Fruit fly (Drosophila melanogaster): ENCODE measurements around the gene Sas10.

Gene Sas10

dm6 chrX:5308963-5309362, 8.2 kb upstream of the Sas10 start, which contains the start of the genes Cdk7 and snf (continued):
- no peak for TF ChIP-seq CG1529 (GFP tag; optimal IDR thresholded peaks at IDR 0.05)
- peak; percentile 40 for TF ChIP-seq Chrac-16 (GFP tag; optimal IDR thresholded peaks at IDR 0.05)
- peak; percentile 87 for TF ChIP-seq Scr (GFP tag; IDR thresholded peaks at IDR 0.05; ENCODE audit: partially characterized antibody)
- TF ChIP-seq row (GFP tag; IDR thresholded peaks at IDR 0.05), result peak; percentile 56
- TF ChIP-seq Antp (GFP tag; optimal IDR thresholded peaks at IDR 0.05), result peak; percentile 64
- peak; percentile 56 for TF ChIP-seq Xbp1 (GFP tag; optimal IDR thresholded peaks at IDR 0.05)
- TF ChIP-seq vvl (GFP tag; IDR thresholded peaks at IDR 0.05), result peak; percentile 22; the same call in 1 of the 2 replicates
- TF ChIP-seq CG4730 (GFP tag; IDR thresholded peaks at IDR 0.05), result no peak
- no peak for TF ChIP-seq CrebB (tag; optimal IDR thresholded peaks at IDR 0.05)
- no peak for TF ChIP-seq CG15073 (GFP tag; optimal IDR thresholded peaks at IDR 0.05)
- TF ChIP-seq Tbp (GFP tag; optimal IDR thresholded peaks at IDR 0.05), result no peak
- peak; percentile 49 for TF ChIP-seq fu2 (GFP tag; optimal IDR thresholded peaks at IDR 0.05)
- no peak for TF ChIP-seq CG8478 (optimal IDR thresholded peaks at IDR 0.05)
- peak; percentile 36; the same call in 1 of the 2 replicates for TF ChIP-seq Ptx1 (GFP tag; IDR thresholded peaks at IDR 0.05)
- TF ChIP-seq al (GFP tag; IDR thresholded peaks at IDR 0.05), result no peak
- TF ChIP-seq CG13424 (tag; optimal IDR thresholded peaks at IDR 0.05), result peak; percentile 26
- TF ChIP-seq tup (GFP tag; optimal IDR thresholded peaks at IDR 0.05), result no peak
- no peak for TF ChIP-seq gt (GFP tag; IDR thresholded peaks at IDR 0.05)
- no peak for TF ChIP-seq so (GFP tag; IDR thresholded peaks at IDR 0.05)
- TF ChIP-seq CG30403 (GFP tag; optimal IDR thresholded peaks at IDR 0.05), result peak; percentile 63
- no peak for TF ChIP-seq en (GFP tag; optimal IDR thresholded peaks at IDR 0.05)
- TF ChIP-seq Hsf (GFP tag; optimal IDR thresholded peaks at IDR 0.05), result peak; percentile 70
- no peak for TF ChIP-seq gem (tag; optimal IDR thresholded peaks at IDR 0.05)
- no peak for TF ChIP-seq Nf-YA (GFP tag; IDR thresholded peaks at IDR 0.05)
- no peak for TF ChIP-seq ab (GFP tag; optimal IDR thresholded peaks at IDR 0.05)
- TF ChIP-seq tx (GFP tag; optimal IDR thresholded peaks at IDR 0.05), result peak; percentile 18
- no peak for TF ChIP-seq CG12219 (GFP tag; optimal IDR thresholded peaks at IDR 0.05)
- TF ChIP-seq CG9609 (GFP tag; optimal IDR thresholded peaks at IDR 0.05), result peak; percentile 30
- TF ChIP-seq trem (tag; optimal IDR thresholded peaks at IDR 0.05), result peak; percentile 74
- TF ChIP-seq CG18011 (GFP tag; optimal IDR thresholded peaks at IDR 0.05), result peak; percentile 5
- no peak for TF ChIP-seq Hey (tag; optimal IDR thresholded peaks at IDR 0.05)
- peak; percentile 13 for TF ChIP-seq CG12236 (GFP tag; optimal IDR thresholded peaks at IDR 0.05)
- TF ChIP-seq run (tag; optimal IDR thresholded peaks at IDR 0.05), result no peak
- TF ChIP-seq CG13123 (GFP tag; optimal IDR thresholded peaks at IDR 0.05), result no peak
- peak; percentile 38; the same call in 1 of the 2 replicates for TF ChIP-seq CG32532 (GFP tag; IDR thresholded peaks at IDR 0.05)
- TF ChIP-seq vnd (GFP tag; IDR thresholded peaks at IDR 0.05; ENCODE audit: partially characterized antibody), result peak; percentile 83
- peak; percentile 49 for TF ChIP-seq pho (GFP tag; optimal IDR thresholded peaks at IDR 0.05)
- TF ChIP-seq CG43689 (GFP tag; IDR thresholded peaks at IDR 0.05), result no peak
- TF ChIP-seq MESR4 (GFP tag; optimal IDR thresholded peaks at IDR 0.05), result no peak
- TF ChIP-seq ro (GFP tag; IDR thresholded peaks at IDR 0.05), result no peak
- TF ChIP-seq CG8944 (GFP tag; optimal IDR thresholded peaks at IDR 0.05), result peak; percentile 45
- TF ChIP-seq CG11085 (GFP tag; IDR thresholded peaks at IDR 0.05), result no peak
- no peak for TF ChIP-seq CG8765 (GFP tag; IDR thresholded peaks at IDR 0.05)
- TF ChIP-seq schlank (tag; optimal IDR thresholded peaks at IDR 0.05), result no peak
- no peak for TF ChIP-seq bigmax (GFP tag; optimal IDR thresholded peaks at IDR 0.05)
- TF ChIP-seq emc (GFP tag; optimal IDR thresholded peaks at IDR 0.05), result no peak
- TF ChIP-seq z (GFP tag; IDR thresholded peaks at IDR 0.05), result no peak
- no peak for TF ChIP-seq CG17361 (GFP tag; IDR thresholded peaks at IDR 0.05)
- no peak for TF ChIP-seq H2.0 (GFP tag; IDR thresholded peaks at IDR 0.05)
- TF ChIP-seq CG1647 (GFP tag; optimal IDR thresholded peaks at IDR 0.05), result no peak
- no peak for TF ChIP-seq CG3281 (GFP tag; optimal IDR thresholded peaks at IDR 0.05)
- TF ChIP-seq Usf (GFP tag; optimal IDR thresholded peaks at IDR 0.05), result no peak
- no peak for TF ChIP-seq CG17568 (GFP tag; optimal IDR thresholded peaks at IDR 0.05)
- TF ChIP-seq ham (GFP tag; IDR thresholded peaks at IDR 0.05), result no peak

Data from whole organism, embryonic.